Worm (Caenorhabditis elegans): ENCODE measurements around the gene spot-1.

spot-1 gene

ce11 chrIII:7310662-7311340 lies 33.7 kb upstream of the spot-1 start, which contains the start of the genes F56C9.6 and F56C9.3:
Gene F56C9.6 (minus strand): TSS chrIII:7310773.
Gene F56C9.3 (plus strand): TSS chrIII:7311290.
- no peak for TF ChIP-seq hlh-30 (tag; optimal IDR thresholded peaks at IDR 0.05; ENCODE audit: insufficient read depth)
- no peak for TF ChIP-seq zag-1 (tag; optimal IDR thresholded peaks at IDR 0.05)
- no peak for TF ChIP-seq daf-19 (GFP tag; conservative IDR thresholded peaks at IDR 0.05)
- TF ChIP-seq unc-130 (GFP tag; optimal IDR thresholded peaks at IDR 0.05), result peak; percentile 20

- TF ChIP-seq ceh-28 (tag; optimal IDR thresholded peaks at IDR 0.05) (peak; percentile 38), ceh-82 (tag; optimal IDR thresholded peaks at IDR 0.05) (no peak), ceh-62 (tag; optimal IDR thresholded peaks at IDR 0.05) (no peak), unc-62 (GFP tag; optimal IDR thresholded peaks at IDR 0.05 in 1 of 2) (peak in 1 of 2 experiments; percentile 60), unc-62 (tag; optimal IDR thresholded peaks at IDR 0.05) (no peak), duxl-1 (tag; optimal IDR thresholded peaks at IDR 0.05; ENCODE audit: poor library complexity) (no peak)
Measured at ce11 chrIII:7308600-7309109, 31.6 kb upstream of the spot-1 start, which contains the start of gene acbp-4. Gene acbp-4 (minus strand): TSS chrIII:7309109.

- TF ChIP-seq T20F7.1 (GFP tag; optimal IDR thresholded peaks at IDR 0.05), result no peak
- TF ChIP-seq php-3 (GFP tag; IDR thresholded peaks at IDR 0.05), result no peak
- TF ChIP-seq zip-2 (tag; optimal IDR thresholded peaks at IDR 0.05), result no peak
- TF ChIP-seq nhr-237 (tag; optimal IDR thresholded peaks at IDR 0.05), result no peak
- TF ChIP-seq nhr-28 (tag; optimal IDR thresholded peaks at IDR 0.05), result peak; percentile 72
- TF ChIP-seq set-16 (GFP tag; IDR thresholded peaks at IDR 0.05), result no peak
- no peak for TF ChIP-seq dpl-1 (GFP tag; optimal IDR thresholded peaks at IDR 0.05)
- TF ChIP-seq hlh-30 (tag; optimal IDR thresholded peaks at IDR 0.05; ENCODE audit: insufficient read depth), result peak; percentile 57
- peak; percentile 31 for TF ChIP-seq hlh-11 (tag; optimal IDR thresholded peaks at IDR 0.05)
- TF ChIP-seq duxl-1 (tag; optimal IDR thresholded peaks at IDR 0.05; ENCODE audit: poor library complexity), result no peak
- TF ChIP-seq snpc-4 (tag; optimal IDR thresholded peaks at IDR 0.05), result no peak
- no peak for TF ChIP-seq lsy-2 (tag; optimal IDR thresholded peaks at IDR 0.05)
- TF ChIP-seq lin-38 (GFP tag; IDR thresholded peaks at IDR 0.05), result no peak
- TF ChIP-seq lin-39 (tag; optimal IDR thresholded peaks at IDR 0.05), result no peak
- TF ChIP-seq aha-1 (tag), result peak; percentile 24
- no peak for TF ChIP-seq zfp-3 (GFP tag; conservative IDR thresholded peaks at IDR 0.05)
- no peak for TF ChIP-seq lin-15B (tag; optimal IDR thresholded peaks at IDR 0.05)
- no peak for TF ChIP-seq nhr-41 (GFP tag; IDR thresholded peaks at IDR 0.05)
- no peak for TF ChIP-seq egl-27 (tag; optimal IDR thresholded peaks at IDR 0.05)
- peak in 1 of 2 experiments; percentile 43 for TF ChIP-seq unc-62 (GFP tag; optimal IDR thresholded peaks at IDR 0.05 in 1 of 2)
- TF ChIP-seq unc-62 (tag; optimal IDR thresholded peaks at IDR 0.05), result no peak
Measured at ce11 chrIII:7305649-7305977, 28.5 kb upstream of the spot-1 start.

ce11 chrIII:7304961-7305648 lies 28.0 kb upstream of the spot-1 start:
- TF ChIP-seq rbr-2 (tag; optimal IDR thresholded peaks at IDR 0.05) (no peak), lsy-2 (tag; optimal IDR thresholded peaks at IDR 0.05) (peak in 1 of 2 experiments; percentile 16), zag-1 (tag; optimal IDR thresholded peaks at IDR 0.05) (no peak), cey-2 (tag; optimal IDR thresholded peaks at IDR 0.05; ENCODE audit: borderline replicate concordance, insufficient read depth) (peak; percentile 67), lim-7 (GFP tag; IDR thresholded peaks at IDR 0.05) (no peak), ZK546.5 (tag; optimal IDR thresholded peaks at IDR 0.05) (no peak), hlh-30 (tag; optimal IDR thresholded peaks at IDR 0.05; ENCODE audit: insufficient read depth) (peak; percentile 77), egl-27 (tag; optimal IDR thresholded peaks at IDR 0.05) (no peak), lin-1 (GFP tag; IDR thresholded peaks at IDR 0.05) (no peak), vab-7 (GFP tag; IDR thresholded peaks at IDR 0.05) (no peak), dmd-6 (GFP tag; IDR thresholded peaks at IDR 0.05) (peak; percentile 30; the same call in 1 of the 2 replicates), nhr-28 (tag; optimal IDR thresholded peaks at IDR 0.05) (peak; percentile 80), mxl-3 (GFP tag; optimal IDR thresholded peaks at IDR 0.05) (peak; percentile 48), hmg-1.1 (GFP tag; IDR thresholded peaks at IDR 0.05) (no peak), unc-62 (GFP tag; optimal IDR thresholded peaks at IDR 0.05 in 1 of 2) (peak in 1 of 2 experiments; percentile 90), unc-62 (tag; optimal IDR thresholded peaks at IDR 0.05) (no peak), dve-1 (tag; optimal IDR thresholded peaks at IDR 0.05; ENCODE audit: insufficient read depth) (peak; percentile 44), hlh-11 (tag; optimal IDR thresholded peaks at IDR 0.05) (peak; percentile 85), ces-1 (GFP tag; optimal IDR thresholded peaks at IDR 0.05) (no peak), nhr-48 (tag; optimal IDR thresholded peaks at IDR 0.05) (peak; percentile 84), skn-1 (tag; optimal IDR thresholded peaks at IDR 0.05) (no peak), nhr-10 (tag; optimal IDR thresholded peaks at IDR 0.05) (no peak), dpl-1 (GFP tag; optimal IDR thresholded peaks at IDR 0.05) (peak; percentile 17), lin-29 (GFP tag; IDR thresholded peaks at IDR 0.05) (0 out of 2 replicates have a peak, but pooled peaks have one; percentile 35)
